Fruit fly (Drosophila melanogaster) whole organism, wandering third instar larva: ENCODE measurements around the gene Cyp311a1.

ENCODE experiments used
- Abd-B ChIP-seq: fragments of >200 bp; optimal IDR thresholded peaks from 2 replicates; lab custom pipeline; 2017; ENCODE audit warnings: missing biosample characterization, missing genetic modification characterization
- CG32264 ChIP-seq: fragments of 200-800 bp; sonication (Bioruptor generic); optimal IDR thresholded peaks from 2 replicates; lab custom pipeline; 2016; ENCODE audit warnings: missing biosample characterization, missing genetic modification characterization
- CG9705 ChIP-seq: fragments of 200-800 bp; sonication (Bioruptor generic); optimal IDR thresholded peaks from 2 replicates; lab custom pipeline; 2018; ENCODE audit warnings: missing biosample characterization, mild to moderate bottlenecking, missing genetic modification characterization
- CrebA ChIP-seq: fragments of 200-800 bp; sonication (Bioruptor generic); optimal IDR thresholded peaks from 2 replicates; lab custom pipeline; 2016; ENCODE audit warnings: missing biosample characterization, mild to moderate bottlenecking, missing genetic modification characterization, borderline replicate concordance
- Dif ChIP-seq: fragments of 200-275, 200-300 bp; sonication (Bioruptor generic); optimal IDR thresholded peaks from 2 replicates; lab custom pipeline; 2018; ENCODE audit warnings: missing biosample characterization, missing genetic modification characterization; ENCODE audit not compliant: partially characterized antibody
- GATAd ChIP-seq: sonication (Bioruptor generic); optimal IDR thresholded peaks from 2 replicates; lab custom pipeline; 2016; ENCODE audit warnings: missing biosample characterization, missing genetic modification characterization
- HLH106 ChIP-seq: fragments of 200-800 bp; optimal IDR thresholded peaks from 3 replicates; lab custom pipeline; 2019; ENCODE audit warnings: missing biosample characterization, mild to moderate bottlenecking, missing genetic modification characterization, moderate library complexity
- Hr78 ChIP-seq: fragments of >200 bp; optimal IDR thresholded peaks from 2 replicates; lab custom pipeline; 2017; ENCODE audit warnings: missing biosample characterization, missing genetic modification characterization
- Hr83 ChIP-seq: fragments of 200-300 bp; sonication (Bioruptor generic); optimal IDR thresholded peaks from 2 replicates; lab custom pipeline; 2016; ENCODE audit warnings: missing biosample characterization, mild to moderate bottlenecking, missing genetic modification characterization, moderate library complexity; ENCODE audit not compliant: poor library complexity, severe bottlenecking
- Jra ChIP-seq: sonication (Bioruptor generic); optimal IDR thresholded peaks from 2 replicates; lab custom pipeline; 2016; ENCODE audit warnings: missing biosample characterization, missing genetic modification characterization
- Mio ChIP-seq: sonication (Bioruptor generic); optimal IDR thresholded peaks from 2 replicates; lab custom pipeline; 2016; ENCODE audit warnings: missing biosample characterization, missing genetic modification characterization
- Myc ChIP-seq: fragments of >200 bp; optimal IDR thresholded peaks from 2 replicates; lab custom pipeline; 2017
- N ChIP-seq: fragments of >200 bp; optimal IDR thresholded peaks from 2 replicates; lab custom pipeline; 2018; ENCODE audit warnings: missing biosample characterization, missing external identifiers, missing genetic modification characterization
- OdsH ChIP-seq: fragments of 200-800 bp; sonication (Bioruptor generic); optimal IDR thresholded peaks from 2 replicates; lab custom pipeline; 2016; ENCODE audit warnings: missing biosample characterization, mild to moderate bottlenecking, missing genetic modification characterization
- Rel ChIP-seq, 2 experiments: fragments of 200-800 bp; sonication (Bioruptor generic) in 1 of 2; optimal IDR thresholded peaks; 2 replicates in 1 of 2; 3 replicates in 1 of 2; lab custom pipeline; 2016 to 2019; ENCODE audit warnings: mild to moderate bottlenecking in 2 of 2, missing biosample characterization in 2 of 2, missing genetic modification characterization in 2 of 2, moderate library complexity in 1 of 2
- Sp1 ChIP-seq: fragments of 200-800 bp; sonication (Bioruptor generic); optimal IDR thresholded peaks from 3 replicates; lab custom pipeline; 2019; ENCODE audit warnings: missing biosample characterization, mild to moderate bottlenecking, missing genetic modification characterization, moderate library complexity
- Vsx2 ChIP-seq: fragments of 200-300, 225-300 bp; sonication (Bioruptor generic); optimal IDR thresholded peaks from 2 replicates; lab custom pipeline; 2018; ENCODE audit warnings: missing biosample characterization, missing genetic modification characterization; ENCODE audit not compliant: partially characterized antibody
- br ChIP-seq: fragments of 200-800 bp; sonication (Bioruptor generic); optimal IDR thresholded peaks from 2 replicates; lab custom pipeline; 2016; ENCODE audit warnings: missing biosample characterization, missing genetic modification characterization
- brk ChIP-seq: fragments of 200-800 bp; sonication (Bioruptor generic); optimal IDR thresholded peaks from 2 replicates; lab custom pipeline; 2016; ENCODE audit warnings: missing biosample characterization, mild to moderate bottlenecking, missing genetic modification characterization
- dl ChIP-seq, 2 experiments: fragments of 175-275, 200-275 bp in 1 of 2; fragments of 200-275 bp in 1 of 2; sonication (Bioruptor generic); optimal IDR thresholded peaks; lab custom pipeline; 2018; ENCODE audit warnings: mild to moderate bottlenecking in 2 of 2, missing biosample characterization in 2 of 2, missing genetic modification characterization in 2 of 2, moderate library complexity in 2 of 2; ENCODE audit not compliant: partially characterized antibody in 2 of 2, insufficient read depth in 1 of 2
- dsf ChIP-seq: sonication (Bioruptor generic); optimal IDR thresholded peaks from 2 replicates; lab custom pipeline; 2016; ENCODE audit warnings: missing biosample characterization, missing genetic modification characterization, borderline replicate concordance
- foxo ChIP-seq, 2 experiments: fragments of 200-800 bp; sonication (Bioruptor generic); optimal IDR thresholded peaks; 2 replicates in 1 of 2; 3 replicates in 1 of 2; lab custom pipeline; 2016 to 2017; ENCODE audit warnings: missing biosample characterization in 2 of 2, missing genetic modification characterization in 2 of 2
- fru ChIP-seq: fragments of 200-800 bp; sonication (Bioruptor generic); optimal IDR thresholded peaks from 3 replicates; lab custom pipeline; 2016; ENCODE audit warnings: missing biosample characterization, mild to moderate bottlenecking, missing genetic modification characterization
- h ChIP-seq: fragments of 200-800 bp; sonication (Bioruptor generic); optimal IDR thresholded peaks from 3 replicates; lab custom pipeline; 2016; ENCODE audit warnings: missing biosample characterization, mild to moderate bottlenecking, missing genetic modification characterization
- jim ChIP-seq: fragments of 175-275, 200-325 bp; sonication (Bioruptor generic); optimal IDR thresholded peaks from 2 replicates; lab custom pipeline; 2016; ENCODE audit warnings: missing biosample characterization, mild to moderate bottlenecking, missing genetic modification characterization
- pan ChIP-seq: fragments of >200 bp; optimal IDR thresholded peaks from 2 replicates; lab custom pipeline; 2017
- psq ChIP-seq: fragments of 200-800 bp; sonication (Bioruptor generic); optimal IDR thresholded peaks from 3 replicates; lab custom pipeline; 2017; ENCODE audit warnings: missing biosample characterization, mild to moderate bottlenecking, missing genetic modification characterization, moderate library complexity
- rgr ChIP-seq: fragments of 200-800 bp; sonication (Bioruptor generic); optimal IDR thresholded peaks from 3 replicates; lab custom pipeline; 2016; ENCODE audit warnings: missing biosample characterization, mild to moderate bottlenecking, missing genetic modification characterization
- sage ChIP-seq: fragments of 200-800 bp; sonication (Bioruptor generic); optimal IDR thresholded peaks from 2 replicates; lab custom pipeline; 2016; ENCODE audit warnings: missing biosample characterization, mild to moderate bottlenecking, missing genetic modification characterization
- sv ChIP-seq: fragments of 200-800 bp; sonication (Bioruptor generic); optimal IDR thresholded peaks from 3 replicates; lab custom pipeline; 2016; ENCODE audit warnings: missing biosample characterization, missing genetic modification characterization
- tai ChIP-seq: sonication (Bioruptor generic); optimal IDR thresholded peaks from 2 replicates; lab custom pipeline; 2016; ENCODE audit warnings: missing biosample characterization, missing genetic modification characterization
- usp ChIP-seq: fragments of >200 bp; optimal IDR thresholded peaks from 2 replicates; lab custom pipeline; 2017; ENCODE audit warnings: missing biosample characterization, missing genetic modification characterization
- woc ChIP-seq: sonication (Bioruptor generic); optimal IDR thresholded peaks from 2 replicates; lab custom pipeline; 2016; ENCODE audit warnings: missing biosample characterization, mild to moderate bottlenecking, missing genetic modification characterization

Gene Cyp311a1

DNA sequence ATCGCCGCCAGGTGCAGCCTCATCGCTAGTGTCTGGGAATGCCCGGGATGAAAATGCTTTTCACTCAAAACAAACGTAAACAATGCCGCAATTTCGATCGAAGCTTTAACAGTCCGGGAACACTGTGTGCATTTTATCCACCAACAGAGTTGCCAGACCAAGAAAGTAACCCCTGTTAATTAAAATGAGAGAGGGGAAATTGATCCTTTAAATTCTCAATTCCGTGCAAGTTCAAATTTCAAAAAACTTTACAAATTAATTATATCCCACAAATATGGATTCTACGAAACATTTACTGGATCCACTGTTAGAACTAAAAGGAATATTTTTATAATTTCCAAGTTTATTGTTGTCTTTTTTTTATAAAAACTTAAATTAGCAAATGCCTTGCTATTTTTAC is 43.6 kb downstream of the Cyp311a1 start, which contains the start of gene gd:
Gene gd (minus strand): TSS at position 101 of the 400 bp plus-strand sequence.
- no peak for TF ChIP-seq N (GFP tag; lab: Kevin White, UChicago)
- no peak for TF ChIP-seq psq (GFP tag; lab: Kevin White, UChicago)
- TF ChIP-seq dl (GFP tag; optimal IDR thresholded peaks at IDR 0.05; lab: Kevin White, UChicago; ENCODE audit: insufficient read depth in 1 of 2, partially characterized antibody in 2 of 2) = no peak
- TF ChIP-seq CG32264 = no peak
- TF ChIP-seq brk = no peak
- no peak for TF ChIP-seq sage
- TF ChIP-seq OdsH (GFP tag; lab: Kevin White, UChicago) = no peak
- no peak for TF ChIP-seq tai (GFP tag; lab: Kevin White, UChicago)
- TF ChIP-seq sv (GFP tag; lab: Kevin White, UChicago) = no peak
- TF ChIP-seq woc = no peak
- TF ChIP-seq foxo (GFP tag; optimal IDR thresholded peaks at IDR 0.05; lab: Kevin White, UChicago) = no peak
- TF ChIP-seq CG9705 (GFP tag; lab: Kevin White, UChicago) = no peak
- TF ChIP-seq Jra (GFP tag; lab: Kevin White, UChicago) = no peak
- no peak for TF ChIP-seq Hr78 (GFP tag; lab: Kevin White, UChicago)
- TF ChIP-seq Dif = no peak
- no peak for TF ChIP-seq fru (GFP tag; lab: Kevin White, UChicago)
- no peak for TF ChIP-seq Sp1 (GFP tag; lab: Kevin White, UChicago)
- TF ChIP-seq Mio (GFP tag; lab: Kevin White, UChicago) = no peak
- TF ChIP-seq, all 38 proteins: peak for 0

DNA sequence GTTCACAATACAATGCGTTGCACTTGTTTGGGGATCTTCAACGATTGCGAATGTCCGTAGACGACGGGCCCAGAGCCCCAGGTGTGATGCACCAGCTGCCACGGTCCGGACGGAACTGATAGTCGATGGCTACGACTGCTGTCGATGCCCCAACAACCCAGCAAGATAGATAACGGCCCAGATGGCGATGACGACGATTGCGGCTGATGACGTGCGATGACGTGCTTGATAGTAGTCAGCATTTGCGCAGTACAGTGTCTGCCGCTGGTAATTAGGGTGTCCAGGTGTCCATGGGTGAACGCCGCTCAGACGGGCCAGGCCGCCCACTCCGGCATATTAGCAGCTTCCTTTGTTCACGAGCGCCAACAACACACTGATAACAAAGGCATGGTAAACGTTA is 46.3 kb downstream of the Cyp311a1 start, which contains the start of gene cac:
Gene cac (minus strand): TSS at position 101 of the 400 bp plus-strand sequence.
- TF ChIP-seq Hr83 (GFP tag; lab: Kevin White, UChicago) (no peak), psq (GFP tag; lab: Kevin White, UChicago) (no peak), GATAd (GFP tag; lab: Kevin White, UChicago) (no peak), CG32264 (no peak), br (GFP tag; lab: Kevin White, UChicago) (no peak), Sp1 (GFP tag; lab: Kevin White, UChicago) (no peak), Myc (lab: Kevin White, UChicago) (no peak), rgr (GFP tag; lab: Kevin White, UChicago) (no peak), fru (GFP tag; lab: Kevin White, UChicago) (no peak), pan (lab: Kevin White, UChicago) (no peak), sv (GFP tag; lab: Kevin White, UChicago) (no peak), Dif (no peak), CrebA (GFP tag; lab: Kevin White, UChicago) (no peak), N (GFP tag; lab: Kevin White, UChicago) (no peak), tai (GFP tag; lab: Kevin White, UChicago) (no peak), dl (GFP tag; optimal IDR thresholded peaks at IDR 0.05; lab: Kevin White, UChicago; ENCODE audit: insufficient read depth in 1 of 2, partially characterized antibody in 2 of 2) (no peak), foxo (GFP tag; optimal IDR thresholded peaks at IDR 0.05; lab: Kevin White, UChicago) (no peak)

DNA sequence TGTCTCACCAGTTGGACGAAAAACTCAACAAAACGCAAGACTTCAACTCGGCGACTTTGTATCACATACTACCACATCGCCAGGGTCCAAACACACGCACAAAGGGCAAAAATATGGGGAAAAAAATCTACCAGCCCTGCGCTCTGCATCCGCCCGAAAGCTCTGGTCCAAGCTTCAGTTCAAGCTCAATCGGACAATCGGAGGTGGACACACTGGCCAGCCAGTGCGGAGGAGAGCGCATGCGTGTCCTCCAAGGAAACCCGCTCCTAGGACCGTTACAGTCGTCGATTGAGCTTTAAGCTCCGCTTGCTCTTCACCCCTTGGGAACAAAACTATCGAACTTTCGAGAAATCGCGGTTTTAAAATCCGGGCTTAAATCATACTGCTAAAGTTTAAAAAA is 47.4 kb downstream of the Cyp311a1 start:
- no peak for TF ChIP-seq jim (GFP tag; lab: Kevin White, UChicago)
- no peak for TF ChIP-seq Vsx2 (GFP tag; lab: Kevin White, UChicago)
- no peak for TF ChIP-seq usp (GFP tag; lab: Kevin White, UChicago)
- TF ChIP-seq N (GFP tag; lab: Kevin White, UChicago) = no peak
- no peak for TF ChIP-seq Hr78 (GFP tag; lab: Kevin White, UChicago)
- TF ChIP-seq CG32264 = no peak
- no peak for TF ChIP-seq HLH106
- TF ChIP-seq tai (GFP tag; lab: Kevin White, UChicago) = no peak
- TF ChIP-seq Hr83 (GFP tag; lab: Kevin White, UChicago) = no peak
- no peak for TF ChIP-seq psq (GFP tag; lab: Kevin White, UChicago)
- TF ChIP-seq Rel (GFP tag; optimal IDR thresholded peaks at IDR 0.05; lab: Kevin White, UChicago) = no peak
- TF ChIP-seq Rel (tag; optimal IDR thresholded peaks at IDR 0.05; lab: Kevin White, UChicago) = no peak
- no peak for TF ChIP-seq h (GFP tag; lab: Kevin White, UChicago)
- TF ChIP-seq dsf (GFP tag; lab: Kevin White, UChicago) = no peak
- no peak for TF ChIP-seq woc
- no peak for TF ChIP-seq fru (GFP tag; lab: Kevin White, UChicago)
- TF ChIP-seq Mio (GFP tag; lab: Kevin White, UChicago) = no peak
- no peak for TF ChIP-seq br (GFP tag; lab: Kevin White, UChicago)
- TF ChIP-seq GATAd (GFP tag; lab: Kevin White, UChicago) = no peak
- no peak for TF ChIP-seq Abd-B (GFP tag; lab: Kevin White, UChicago)
- no peak for TF ChIP-seq dl (GFP tag; optimal IDR thresholded peaks at IDR 0.05; lab: Kevin White, UChicago; ENCODE audit: insufficient read depth in 1 of 2, partially characterized antibody in 2 of 2)
